Fruit fly (Drosophila melanogaster): ENCODE measurements around the gene Rpn2.

- TF ChIP-seq CG11294 (GFP tag; IDR thresholded peaks at IDR 0.05): no peak
- no peak for TF ChIP-seq CG3032 (tag; optimal IDR thresholded peaks at IDR 0.05)
- TF ChIP-seq fkh (GFP tag; optimal IDR thresholded peaks at IDR 0.05): peak; percentile 82
- no peak for TF ChIP-seq fd85E (GFP tag; optimal IDR thresholded peaks at IDR 0.05)
- no peak for TF ChIP-seq CG6163 (GFP tag; IDR thresholded peaks at IDR 0.05)
- TF ChIP-seq CG32006 (GFP tag; optimal IDR thresholded peaks at IDR 0.05): no peak
- no peak for TF ChIP-seq Gug (GFP tag; IDR thresholded peaks at IDR 0.05)
- no peak for TF ChIP-seq Hr39 (GFP tag; optimal IDR thresholded peaks at IDR 0.05)
- no peak for TF ChIP-seq spab (GFP tag; optimal IDR thresholded peaks at IDR 0.05)
- TF ChIP-seq CG3919 (GFP tag; optimal IDR thresholded peaks at IDR 0.05): no peak
- TF ChIP-seq CG10631 (GFP tag; optimal IDR thresholded peaks at IDR 0.05): no peak
These were observed 14.9 kb upstream of the Rpn2 start, which contains the start of the genes Alg13 and superdeath for dm6 chr3R:29138407-29138806.
